Worm (Caenorhabditis elegans): Measurements from ENCODE around the gene srg-4.
A peak's percentile ranks its signal among the peaks of the same experiment; 100 is the strongest.

srg-4 gene

DNA sequence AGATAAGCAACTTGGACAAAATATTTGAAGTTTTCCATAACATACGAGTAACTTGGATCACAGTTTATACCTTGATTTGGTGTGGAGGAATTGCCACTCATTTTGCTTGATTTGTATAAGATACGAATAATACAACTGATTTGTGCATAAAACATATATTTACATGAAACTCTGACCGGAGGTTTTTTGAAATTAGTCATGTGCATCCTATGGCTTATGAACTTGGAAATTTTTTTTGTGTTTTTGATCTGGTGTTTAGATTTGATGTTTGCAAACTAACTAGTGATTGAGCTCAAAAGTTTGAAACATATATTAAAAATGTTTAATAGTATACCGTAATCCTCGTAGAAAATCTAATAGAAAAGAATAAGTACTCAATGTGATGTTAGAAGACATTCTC lies 7.1 kb downstream of the srg-4 start, which contains the start of gene srg-8:
Gene srg-8, minus strand, starts transcription at position 101 of the 400 bp plus-strand sequence.
- TF ChIP-seq aptf-2 (GFP tag; conservative IDR thresholded peaks at IDR 0.05), result no peak

- TF ChIP-seq nhr-80 (tag; optimal IDR thresholded peaks at IDR 0.05) (no peak), fkh-3 (tag; optimal IDR thresholded peaks at IDR 0.05) (no peak), K11D2.4 (GFP tag; IDR thresholded peaks at IDR 0.05) (no peak), B0019.2 (GFP tag; conservative IDR thresholded peaks at IDR 0.05) (no peak), ceh-91 (GFP tag; IDR thresholded peaks at IDR 0.05) (no peak), ceh-40 (GFP tag; IDR thresholded peaks at IDR 0.05) (no peak), lin-35 (GFP tag; optimal IDR thresholded peaks at IDR 0.05) (no peak), ztf-3 (GFP tag; optimal IDR thresholded peaks at IDR 0.05) (no peak), athp-1 (tag; optimal IDR thresholded peaks at IDR 0.05) (no peak), egl-44 (GFP tag; IDR thresholded peaks at IDR 0.05) (no peak), ceh-79 (tag; optimal IDR thresholded peaks at IDR 0.05) (no peak), F52B5.7 (tag; optimal IDR thresholded peaks at IDR 0.05) (no peak), F49E8.2 (tag; optimal IDR thresholded peaks at IDR 0.05; ENCODE audit: insufficient read depth) (no peak)
Observed at ce11 chrIII:6251511-6251910, 10.4 kb downstream of the srg-4 start, which contains the start of gene amdh-1. Gene amdh-1, plus strand, starts transcription at chrIII:6251811.

ce11 chrIII:6248064-6248687 lies 13.7 kb downstream of the srg-4 start, which contains the start of the genes gen-1 and stt-3:
Gene gen-1, minus strand, starts transcription at chrIII:6248158.
Gene stt-3, plus strand, starts transcription at chrIII:6248637.
- peak; percentile 27; the same call in 1 of the 2 replicates for TF ChIP-seq hmg-1.2 (GFP tag; IDR thresholded peaks at IDR 0.05)
- no peak for TF ChIP-seq B0019.2 (GFP tag; conservative IDR thresholded peaks at IDR 0.05)
- no peak for TF ChIP-seq C17E4.6 (GFP tag; IDR thresholded peaks at IDR 0.05)
- TF ChIP-seq snpc-4 (GFP tag; optimal IDR thresholded peaks at IDR 0.05), result no peak
- TF ChIP-seq snpc-4 (tag; optimal IDR thresholded peaks at IDR 0.05), result no peak
- TF ChIP-seq let-607 (tag; optimal IDR thresholded peaks at IDR 0.05), result peak in 1 of 2 experiments; percentile 27
- TF ChIP-seq F33H1.4 (GFP tag; IDR thresholded peaks at IDR 0.05), result peak; percentile 69
- no peak for TF ChIP-seq F55B11.4 (tag; optimal IDR thresholded peaks at IDR 0.05; ENCODE audit: borderline replicate concordance, insufficient read depth)
- TF ChIP-seq lsl-1 (GFP tag; optimal IDR thresholded peaks at IDR 0.05), result peak; percentile 8
- no peak for TF ChIP-seq tlf-1 (GFP tag; optimal IDR thresholded peaks at IDR 0.05)

DNA sequence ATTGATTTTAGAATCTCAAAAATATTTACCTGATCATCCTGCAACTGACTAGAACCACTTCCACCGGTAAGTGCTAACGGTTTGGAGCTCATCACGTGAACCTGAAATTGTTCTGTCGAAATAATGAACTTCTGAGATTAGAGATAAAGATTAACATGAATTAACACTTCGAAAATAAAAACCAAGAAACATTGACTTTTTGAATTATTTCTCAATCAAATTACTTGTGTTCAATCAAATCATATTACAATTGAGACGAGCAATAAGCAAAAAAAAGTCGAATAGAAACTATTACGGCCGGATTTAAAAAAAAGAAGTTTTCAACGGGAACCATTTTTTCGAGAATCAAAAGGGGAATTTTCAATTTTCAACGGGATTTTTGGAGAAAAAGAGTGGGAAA lies 16.2 kb downstream of the srg-4 start, which contains the start of gene bcas-2:
Gene bcas-2, minus strand, starts transcription at position 101 of the 400 bp plus-strand sequence.
- TF ChIP-seq lsl-1 (GFP tag; optimal IDR thresholded peaks at IDR 0.05) (no peak), F55B11.4 (tag; optimal IDR thresholded peaks at IDR 0.05; ENCODE audit: borderline replicate concordance, insufficient read depth) (no peak), B0336.3 (GFP tag; IDR thresholded peaks at IDR 0.05) (no peak)

DNA sequence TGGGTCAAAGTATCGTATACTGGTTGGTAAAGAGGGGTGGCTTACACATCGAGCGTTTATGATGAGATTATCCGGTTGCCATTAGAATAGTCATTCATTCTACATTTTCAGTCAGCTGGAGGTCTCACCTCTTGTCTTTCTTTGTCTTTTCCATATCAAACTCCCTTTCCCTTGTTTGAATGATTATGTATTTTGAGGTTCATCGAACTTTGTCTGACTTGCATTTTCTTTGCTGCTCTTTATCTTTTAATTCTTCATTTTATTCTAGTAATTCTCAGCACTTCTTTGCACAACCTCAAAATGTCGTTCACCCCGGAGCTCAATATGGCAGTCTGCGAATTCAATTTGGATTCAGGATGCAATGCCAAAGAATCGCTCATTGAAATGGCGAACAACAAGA lies 21.4 kb downstream of the srg-4 start, which contains the start of gene T12A2.3:
Gene T12A2.3, plus strand, starts transcription at position 301 of the 400 bp plus-strand sequence.
- TF ChIP-seq dpl-1 (GFP tag; optimal IDR thresholded peaks at IDR 0.05), result no peak
- TF ChIP-seq hlh-26 (GFP tag; conservative IDR thresholded peaks at IDR 0.05), result no peak
- TF ChIP-seq die-1 (tag; optimal IDR thresholded peaks at IDR 0.05), result no peak
- no peak for TF ChIP-seq Y79H2A.3 (GFP tag; conservative IDR thresholded peaks at IDR 0.05)
- TF ChIP-seq egl-44 (GFP tag; IDR thresholded peaks at IDR 0.05), result no peak
- no peak for TF ChIP-seq T07F8.4 (tag; optimal IDR thresholded peaks at IDR 0.05)
- TF ChIP-seq nhr-90 (tag; optimal IDR thresholded peaks at IDR 0.05), result no peak
- TF ChIP-seq gei-17 (GFP tag; optimal IDR thresholded peaks at IDR 0.05), result no peak
- TF ChIP-seq egrh-3 (GFP tag; IDR thresholded peaks at IDR 0.05), result no peak
- no peak for TF ChIP-seq nhr-120 (GFP tag; IDR thresholded peaks at IDR 0.05)
- TF ChIP-seq lsl-1 (GFP tag; optimal IDR thresholded peaks at IDR 0.05), result no peak
- no peak for TF ChIP-seq madf-10 (tag; optimal IDR thresholded peaks at IDR 0.05)

All from whole organism, young adult.